Fruit fly (Drosophila melanogaster): ENCODE data around the gene CG6813.
A peak's percentile ranks its signal among the peaks of the same experiment; 100 is the strongest.

CG6813 gene

DNA sequence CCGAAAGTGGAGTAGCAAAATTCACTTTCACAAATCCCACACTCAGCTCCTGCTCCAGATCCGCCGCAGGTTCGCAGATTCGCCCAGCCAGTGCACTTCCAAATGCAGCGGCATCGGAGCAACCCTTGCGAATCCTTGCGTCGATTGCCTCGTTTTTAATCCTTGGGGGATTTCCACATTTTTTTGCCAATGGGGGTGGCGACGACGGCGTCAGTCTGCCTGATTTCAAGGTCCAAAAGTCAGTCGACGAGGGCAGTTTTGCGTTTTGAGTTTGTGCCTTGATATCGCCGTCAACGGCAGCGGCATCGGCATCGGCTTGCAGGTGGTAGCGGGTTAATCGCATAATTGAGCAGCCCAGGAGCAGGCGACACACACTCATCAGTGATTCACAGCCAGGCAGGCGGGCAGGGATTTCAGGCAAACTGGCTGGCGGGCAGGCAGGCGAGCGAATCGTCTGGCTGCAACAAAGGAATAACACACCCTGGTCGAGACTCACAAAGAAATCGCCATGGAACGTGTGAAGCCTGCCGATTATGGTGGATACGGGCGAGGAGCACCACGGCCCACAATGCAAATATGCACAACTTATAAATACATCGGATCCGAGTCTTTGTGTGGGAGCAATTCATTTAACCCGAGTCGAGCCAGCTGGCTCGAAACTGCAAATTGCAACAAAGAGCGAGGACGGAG is 10.9 kb downstream of the CG6813 start:
- TF ChIP-seq noc (tag; optimal IDR thresholded peaks at IDR 0.05) = no peak

DNA sequence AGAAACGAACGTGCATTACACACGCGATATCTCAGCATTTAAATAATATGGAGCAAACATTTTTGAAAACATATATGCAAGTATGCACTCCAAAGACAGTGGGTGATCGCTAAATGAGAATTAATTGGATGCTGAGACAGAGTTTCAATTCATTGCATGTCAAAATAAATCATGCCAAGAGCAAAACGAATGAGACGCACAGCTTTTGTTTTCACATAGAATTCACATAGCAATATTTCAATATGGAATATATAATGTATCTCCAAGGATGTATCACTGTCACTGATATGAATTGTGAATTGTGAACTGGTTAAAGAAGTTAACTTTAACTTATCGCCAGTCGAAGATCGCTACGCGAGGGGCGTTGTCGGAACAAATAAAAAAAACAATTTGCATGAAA is 11.9 kb downstream of the CG6813 start:
- no peak for TF ChIP-seq noc (tag; optimal IDR thresholded peaks at IDR 0.05)

DNA sequence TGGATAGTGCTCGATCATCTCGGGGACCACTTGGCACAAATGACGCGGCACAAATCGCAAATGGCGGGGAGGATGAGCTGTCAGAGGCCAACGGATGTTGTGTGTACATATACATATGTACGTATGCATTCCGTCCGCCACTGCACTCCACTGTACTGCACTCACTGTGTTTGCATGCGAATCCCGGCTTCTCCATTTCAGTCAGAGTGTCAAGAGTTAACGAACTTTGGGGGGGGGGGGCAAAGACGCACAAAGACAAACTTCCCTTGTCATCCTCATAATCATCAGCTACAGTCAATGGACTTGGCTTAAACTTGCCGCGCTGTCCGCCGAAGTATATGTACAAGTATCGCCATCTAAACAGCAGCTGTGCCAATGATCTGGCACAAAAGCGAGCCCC is 12.3 kb downstream of the CG6813 start:
- TF ChIP-seq noc (tag; optimal IDR thresholded peaks at IDR 0.05) = no peak

DNA sequence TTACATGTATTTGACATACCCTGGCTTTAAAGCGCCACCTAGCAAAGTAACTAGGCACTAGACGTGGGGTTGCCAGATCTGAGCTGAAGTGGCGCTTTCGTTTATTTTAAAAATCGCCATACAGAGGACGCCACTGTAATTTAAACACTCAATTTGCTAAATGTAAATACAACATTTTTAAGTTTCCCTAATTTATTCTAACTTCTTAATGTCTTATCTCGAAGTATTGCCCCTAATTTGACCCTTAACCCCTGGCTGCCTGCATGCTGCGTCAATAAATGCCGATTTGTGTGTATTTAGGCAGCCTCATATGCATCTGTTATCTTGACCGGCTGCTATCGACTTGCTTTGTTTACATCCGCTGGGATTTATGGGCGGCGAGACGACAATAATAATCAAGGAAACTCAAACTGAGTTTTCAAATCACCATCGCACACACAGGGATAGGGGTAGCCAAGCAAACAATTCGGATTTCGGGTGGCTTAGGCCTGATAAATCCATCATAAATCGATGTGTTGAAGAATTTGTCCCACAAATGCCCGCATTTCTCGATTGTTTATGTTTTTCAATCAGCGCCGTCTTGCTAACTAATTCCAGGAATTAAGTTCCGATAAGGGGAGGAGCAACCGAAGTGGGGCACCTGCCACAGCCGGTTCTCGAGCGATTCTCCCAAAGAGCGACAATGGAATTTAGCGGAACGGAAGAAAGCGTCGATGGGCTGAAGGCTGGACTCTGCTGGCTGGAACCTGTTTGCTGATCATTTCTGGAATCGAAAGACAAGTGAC is 13.0 kb downstream of the CG6813 start:
- TF ChIP-seq noc (tag; optimal IDR thresholded peaks at IDR 0.05) = no peak

DNA sequence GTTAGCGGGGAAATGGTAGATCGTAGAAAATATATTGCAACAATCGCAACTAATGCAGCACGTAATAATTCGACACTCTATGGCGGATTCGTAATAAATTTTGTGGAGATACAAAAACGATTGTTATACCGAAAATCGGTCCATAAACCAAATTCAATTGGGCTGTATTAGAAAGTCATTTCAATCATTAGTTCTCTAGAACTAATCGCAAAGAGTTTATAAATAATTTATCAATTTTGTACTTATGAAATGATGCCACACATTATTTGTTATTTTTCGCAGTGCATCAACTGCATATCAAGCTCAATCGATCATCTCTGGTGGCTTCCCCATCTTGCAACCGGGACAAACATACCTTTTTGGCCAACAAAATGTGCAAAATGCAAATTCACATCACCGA is 14.0 kb downstream of the CG6813 start:
- no peak for TF ChIP-seq noc (tag; optimal IDR thresholded peaks at IDR 0.05)

- TF ChIP-seq noc (tag; optimal IDR thresholded peaks at IDR 0.05) = no peak
These were observed 19.8 kb downstream of the CG6813 start for dm6 chr3R:11606679-11607078.

dm6 chr3R:11604654-11605436 is 21.6 kb downstream of the CG6813 start:
- TF ChIP-seq noc (tag; optimal IDR thresholded peaks at IDR 0.05) = no peak

DNA sequence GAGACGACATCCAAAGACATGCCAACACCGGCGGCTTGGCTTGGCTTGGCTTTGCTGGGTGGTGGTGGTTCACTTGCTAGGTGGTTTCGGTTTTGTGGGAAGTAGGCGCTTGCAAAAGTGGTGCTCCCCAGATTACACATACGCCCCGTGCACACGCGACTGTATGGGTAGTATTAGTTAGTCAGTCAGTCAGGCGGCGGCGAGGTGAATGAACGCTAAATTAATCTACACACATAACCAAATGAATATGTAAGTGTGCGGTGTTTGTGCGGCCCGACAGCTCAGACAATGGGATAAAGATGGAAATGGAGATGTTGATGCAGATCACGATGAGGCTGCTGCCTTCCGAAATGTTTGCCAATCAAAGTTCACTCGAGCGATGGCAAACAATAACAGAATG is 23.3 kb downstream of the CG6813 start:
- no peak for TF ChIP-seq noc (tag; optimal IDR thresholded peaks at IDR 0.05)

DNA sequence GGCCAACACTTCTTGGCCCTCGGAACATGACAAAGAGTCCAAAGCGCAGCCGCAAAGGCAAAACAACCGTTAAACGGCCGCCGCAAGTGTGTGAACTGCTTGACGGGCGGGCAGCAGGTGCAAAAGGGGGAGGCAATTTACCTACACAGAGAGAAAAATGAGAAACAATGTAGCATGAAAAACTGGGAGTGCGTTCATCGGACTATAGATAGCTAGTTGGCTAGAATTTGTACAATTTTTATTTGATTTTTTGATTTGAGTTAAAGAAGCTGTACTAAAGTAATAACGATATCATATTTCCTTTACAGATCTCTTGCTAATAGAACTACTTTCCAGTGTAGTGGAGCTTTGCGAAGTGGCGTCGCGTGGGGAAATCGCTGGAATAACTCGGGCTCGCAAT is 30.9 kb downstream of the CG6813 start:
- no peak for TF ChIP-seq noc (tag; optimal IDR thresholded peaks at IDR 0.05)

DNA sequence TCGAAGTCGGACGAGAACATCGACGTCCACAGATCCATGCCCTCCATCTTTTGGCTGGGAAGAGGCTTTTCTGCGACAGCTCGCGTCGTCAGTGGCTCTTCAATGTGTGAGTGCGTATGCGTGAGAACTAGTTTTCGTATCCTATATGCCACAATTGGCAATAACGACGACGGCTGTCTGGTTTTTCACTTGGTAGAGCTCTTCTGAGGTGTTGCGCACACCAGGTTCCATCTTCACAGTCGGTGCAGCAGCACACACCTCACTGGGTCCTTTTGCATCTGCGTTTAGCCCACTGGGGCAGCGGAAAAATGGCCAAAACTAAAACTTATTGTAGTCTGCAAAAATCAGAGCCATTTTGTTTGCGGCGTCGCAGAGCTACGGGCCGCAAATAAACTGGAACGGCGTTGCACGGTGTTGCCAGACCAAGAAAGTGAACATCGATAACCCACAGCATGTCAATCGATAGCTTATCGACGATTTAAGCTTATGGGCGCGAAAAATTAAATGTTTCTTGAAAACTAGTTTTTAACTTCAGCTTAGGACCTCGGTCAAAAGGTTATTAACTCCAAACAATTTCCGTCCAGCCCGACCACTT is 36.6 kb downstream of the CG6813 start, which contains the start of gene CG6791:
Gene CG6791 (minus strand): TSS at position 383 of the 595 bp plus-strand sequence.
- TF ChIP-seq noc (tag; optimal IDR thresholded peaks at IDR 0.05) = no peak

dm6 chr3R:11582253-11582589 is 44.2 kb downstream of the CG6813 start:
- TF ChIP-seq noc (tag; optimal IDR thresholded peaks at IDR 0.05) = peak; percentile 30

dm6 chr3R:11581340-11582252 is 44.8 kb downstream of the CG6813 start, which contains the start of gene wkd:
wkd (plus strand) TSS chr3R:11581576.
- no peak for TF ChIP-seq noc (tag; optimal IDR thresholded peaks at IDR 0.05)

DNA sequence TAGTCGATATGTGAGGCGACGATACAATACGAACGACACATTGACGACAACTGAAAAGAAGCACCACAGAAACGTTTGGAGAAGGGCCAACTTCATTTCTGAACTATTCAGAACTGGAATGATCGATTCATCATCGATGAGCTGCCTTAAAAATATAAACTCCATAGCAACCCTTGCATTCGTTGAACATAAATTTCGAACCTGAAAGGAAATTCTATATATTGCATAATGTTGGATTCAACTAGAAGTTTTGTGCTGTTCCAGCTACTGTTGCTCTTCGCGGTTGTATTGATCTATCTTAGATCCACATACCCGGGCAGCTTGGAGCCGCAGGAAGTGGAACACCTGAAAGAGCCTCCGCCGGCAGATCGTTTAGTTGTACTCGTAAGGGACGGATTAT is 47.8 kb downstream of the CG6813 start, which contains the start of the genes CG6790 and CG5342:
Gene CG6790 (minus strand): TSS at position 101 of the 400 bp plus-strand sequence.
Gene CG5342 (plus strand): TSS at position 182 of the 400 bp plus-strand sequence.
- no peak for TF ChIP-seq noc (tag; optimal IDR thresholded peaks at IDR 0.05)
